Worm (Caenorhabditis elegans) whole organism, L2 larva: ENCODE measurements around the gene C07A9.10.

Source experiments
- C34F6.9 ChIP-seq: fragments of 150-350 bp; optimal IDR thresholded peaks from 2 replicates; lab custom pipeline; 2014; ENCODE audit warnings: missing biosample characterization, missing genetic modification characterization
- R02D3.7 ChIP-seq: fragments of 150-350 bp; optimal IDR thresholded peaks from 2 replicates; lab custom pipeline; 2014; ENCODE audit warnings: missing biosample characterization, missing genetic modification characterization
- aly-2 ChIP-seq: fragments of 150-350 bp; optimal IDR thresholded peaks from 2 replicates; lab custom pipeline; 2014; ENCODE audit warnings: missing biosample characterization, missing genetic modification characterization
- lin-39 ChIP-seq: fragments of 150-350 bp; optimal IDR thresholded peaks from 2 replicates; lab custom pipeline; 2014; ENCODE audit warnings: missing biosample characterization, missing genetic modification reagents, missing genetic modification characterization
- mdl-1 ChIP-seq, 2 experiments: fragments of 150-350 bp in 1 of 2; sonication (generic microtip) in 1 of 2; optimal IDR thresholded peaks; 2 replicates each; lab custom pipeline; 2017; ENCODE audit warnings: missing biosample characterization in 2 of 2, missing genetic modification characterization in 2 of 2
- nhr-11 ChIP-seq: fragments of 150-350 bp; optimal IDR thresholded peaks from 2 replicates; lab custom pipeline; 2014; ENCODE audit warnings: missing biosample characterization, missing genetic modification characterization
- unc-39 ChIP-seq: fragments of 150-350 bp; optimal IDR thresholded peaks from 2 replicates; lab custom pipeline; 2014; ENCODE audit warnings: missing biosample characterization, missing genetic modification characterization
- unc-62 ChIP-seq: fragments of 150-350 bp; optimal IDR thresholded peaks from 2 replicates; lab custom pipeline; 2014; ENCODE audit warnings: missing biosample characterization, missing genetic modification reagents, missing genetic modification characterization

DNA sequence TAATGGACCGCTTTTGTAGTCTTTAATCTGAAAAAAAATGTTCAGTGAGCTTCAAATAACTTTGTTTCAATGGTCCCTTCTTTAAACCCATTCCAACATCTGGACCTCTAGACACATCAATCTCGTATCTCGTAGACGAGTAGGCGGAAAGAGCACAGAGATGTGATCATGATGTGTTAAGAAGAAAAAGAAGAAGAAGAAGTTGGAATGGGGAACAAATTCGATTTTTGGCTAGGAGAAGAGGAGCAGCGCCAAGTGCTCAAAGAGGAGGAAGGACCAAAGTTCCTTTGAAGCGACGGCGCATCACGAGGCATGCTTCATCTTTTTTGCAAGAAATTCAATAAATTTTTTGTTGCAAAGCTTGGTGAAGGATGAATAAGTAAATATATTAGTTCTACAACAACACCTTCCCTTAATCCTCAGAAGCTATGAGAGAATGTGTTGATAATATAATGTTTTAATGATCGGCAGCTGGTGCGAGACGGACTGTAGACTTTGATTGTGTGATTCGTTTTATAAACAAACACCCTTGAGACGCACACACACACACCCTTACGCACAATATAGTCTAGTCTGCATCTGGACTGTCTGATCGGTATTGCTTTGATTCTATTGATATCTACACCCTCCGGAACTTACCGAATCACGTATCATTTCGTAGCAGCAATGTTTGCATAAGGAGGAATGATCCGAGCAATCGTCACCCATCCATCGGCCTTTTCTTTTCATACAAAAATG is 21.2 kb downstream of the C07A9.10 start:
- TF ChIP-seq mdl-1 (tag; optimal IDR thresholded peaks at IDR 0.05; lab: Kevin White, UChicago) (no peak), aly-2 (tag; lab: Kevin White, UChicago) (no peak), R02D3.7 (tag; lab: Kevin White, UChicago) (no peak), unc-39 (tag; lab: Kevin White, UChicago) (no peak), unc-62 (GFP tag; lab: Kevin White, UChicago) (no peak), C34F6.9 (tag; lab: Kevin White, UChicago) (peak; percentile 4), lin-39 (tag; lab: Kevin White, UChicago) (no peak), nhr-11 (no peak)
